Fruit fly (Drosophila melanogaster): ENCODE measurements around the gene dpr16.

dm6 chr3R:5108034-5108433 is 42.7 kb upstream of the dpr16 start:
- peak; percentile 70 for TF ChIP-seq NfI (GFP tag; optimal IDR thresholded peaks at IDR 0.05)
- TF ChIP-seq CG5953 (GFP tag; IDR thresholded peaks at IDR 0.05) = peak; percentile 33; the same call in 1 of the 2 replicates

Data from whole organism, embryonic.